Worm (Caenorhabditis elegans) whole organism, L3 larva: ENCODE measurements around the gene Y43F8B.11.
A peak's percentile ranks its signal among the peaks of the same experiment; 100 is the strongest.

Source experiments
- ZK546.5 ChIP-seq: sonication (generic microtip); optimal IDR thresholded peaks from 2 replicates; lab custom pipeline; 2017; ENCODE audit warnings: missing biosample characterization, missing genetic modification characterization
- ama-1 ChIP-seq: fragments of 150-350 bp; optimal IDR thresholded peaks from 2 replicates; lab custom pipeline; 2018
- ceh-82 ChIP-seq: fragments of 150-350 bp; optimal IDR thresholded peaks from 2 replicates; lab custom pipeline; 2014; ENCODE audit warnings: missing biosample characterization, missing genetic modification characterization
- egl-5 ChIP-seq: fragments of 150-350 bp; optimal IDR thresholded peaks from 2 replicates; lab custom pipeline; 2017; ENCODE audit warnings: missing biosample characterization, missing genetic modification reagents, missing genetic modification characterization, inconsistent platforms
- elt-2 ChIP-seq: sonication (generic microtip); optimal IDR thresholded peaks from 2 replicates; lab custom pipeline; 2016; ENCODE audit warnings: missing genetic modification reagents, mild to moderate bottlenecking, missing genetic modification characterization, missing compliant biosample characterization
- elt-3 ChIP-seq, 3 experiments: fragments of 150-350 bp in 1 of 3; sonication (generic microtip) in 2 of 3; optimal IDR thresholded peaks; 2 replicates in 2 of 3; 4 replicates in 1 of 3; lab custom pipeline; 2014 to 2017; ENCODE audit warnings: missing biosample characterization in 3 of 3, missing genetic modification characterization in 3 of 3
- eor-1 ChIP-seq, 2 experiments: fragments of 150-350 bp; optimal IDR thresholded peaks; 2 replicates each; lab custom pipeline; 2014 to 2018; ENCODE audit warnings: missing biosample characterization in 2 of 2, missing genetic modification characterization in 2 of 2
- fos-1 ChIP-seq: fragments of 150-350 bp; optimal IDR thresholded peaks from 2 replicates; lab custom pipeline; 2014; ENCODE audit warnings: missing biosample characterization, missing genetic modification characterization
- hmg-11 ChIP-seq: sonication (generic microtip); optimal IDR thresholded peaks from 2 replicates; lab custom pipeline; 2016; ENCODE audit warnings: missing genetic modification characterization, missing compliant biosample characterization
- jun-1 ChIP-seq: fragments of 150-350 bp; optimal IDR thresholded peaks from 2 replicates; lab custom pipeline; 2014; ENCODE audit warnings: missing biosample characterization, missing genetic modification reagents, missing genetic modification characterization
- lin-15B ChIP-seq: fragments of 150-350 bp; optimal IDR thresholded peaks from 2 replicates; lab custom pipeline; 2014; ENCODE audit warnings: missing biosample characterization, missing genetic modification characterization
- lin-39 ChIP-seq: fragments of 150-350 bp; optimal IDR thresholded peaks from 2 replicates; lab custom pipeline; 2018; ENCODE audit warnings: missing biosample characterization, missing genetic modification reagents, missing genetic modification characterization
- lsy-12 ChIP-seq: sonication (generic microtip); optimal IDR thresholded peaks from 2 replicates; lab custom pipeline; 2016; ENCODE audit warnings: mild to moderate bottlenecking, missing genetic modification characterization, missing compliant biosample characterization
- mdl-1 ChIP-seq: fragments of 150-350 bp; optimal IDR thresholded peaks from 2 replicates; lab custom pipeline; 2014; ENCODE audit warnings: missing biosample characterization, missing genetic modification characterization
- mml-1 ChIP-seq: fragments of 150-350 bp; sonication (generic microtip); optimal IDR thresholded peaks from 3 replicates; lab custom pipeline; 2014; ENCODE audit warnings: missing biosample characterization, missing genetic modification characterization
- nfya-1 ChIP-seq: sonication (generic microtip); optimal IDR thresholded peaks from 2 replicates; lab custom pipeline; 2017; ENCODE audit warnings: missing genetic modification characterization, mild to moderate bottlenecking, missing compliant biosample characterization, antibody characterized with exemption, moderate library complexity; ENCODE audit not compliant: insufficient read depth
- nhr-23 ChIP-seq: fragments of 150-350 bp; optimal IDR thresholded peaks from 2 replicates; lab custom pipeline; 2014; ENCODE audit warnings: missing biosample characterization, missing genetic modification reagents, missing genetic modification characterization
- nhr-25 ChIP-seq: sonication (generic microtip); optimal IDR thresholded peaks from 2 replicates; lab custom pipeline; 2017; ENCODE audit warnings: missing biosample characterization, missing genetic modification characterization
- nhr-28 ChIP-seq: fragments of 150-350 bp; optimal IDR thresholded peaks from 2 replicates; lab custom pipeline; 2014; ENCODE audit warnings: missing biosample characterization, missing genetic modification characterization
- nhr-43 ChIP-seq: sonication (generic microtip); optimal IDR thresholded peaks from 2 replicates; lab custom pipeline; 2016; ENCODE audit warnings: mild to moderate bottlenecking, missing genetic modification characterization, missing compliant biosample characterization; ENCODE audit not compliant: poor library complexity, severe bottlenecking
- nhr-76 ChIP-seq: fragments of 150-350 bp; sonication (generic microtip); optimal IDR thresholded peaks from 5 replicates; lab custom pipeline; 2014; ENCODE audit warnings: missing biosample characterization, missing genetic modification characterization
- pha-4 ChIP-seq: fragments of 150-350 bp; optimal IDR thresholded peaks from 2 replicates; lab custom pipeline; 2014; ENCODE audit warnings: missing biosample characterization, missing genetic modification reagents, missing genetic modification characterization
- skn-1 ChIP-seq: fragments of 150-350 bp; optimal IDR thresholded peaks from 2 replicates; lab custom pipeline; 2014; ENCODE audit warnings: missing biosample characterization, missing genetic modification characterization
- snpc-4 ChIP-seq: fragments of 150-350 bp; optimal IDR thresholded peaks from 2 replicates; lab custom pipeline; 2014; ENCODE audit warnings: missing biosample characterization, missing genetic modification characterization
- zag-1 ChIP-seq: fragments of 150-350 bp; optimal IDR thresholded peaks from 2 replicates; lab custom pipeline; 2014; ENCODE audit warnings: missing biosample characterization, missing genetic modification characterization

The Y43F8B.11 gene

DNA sequence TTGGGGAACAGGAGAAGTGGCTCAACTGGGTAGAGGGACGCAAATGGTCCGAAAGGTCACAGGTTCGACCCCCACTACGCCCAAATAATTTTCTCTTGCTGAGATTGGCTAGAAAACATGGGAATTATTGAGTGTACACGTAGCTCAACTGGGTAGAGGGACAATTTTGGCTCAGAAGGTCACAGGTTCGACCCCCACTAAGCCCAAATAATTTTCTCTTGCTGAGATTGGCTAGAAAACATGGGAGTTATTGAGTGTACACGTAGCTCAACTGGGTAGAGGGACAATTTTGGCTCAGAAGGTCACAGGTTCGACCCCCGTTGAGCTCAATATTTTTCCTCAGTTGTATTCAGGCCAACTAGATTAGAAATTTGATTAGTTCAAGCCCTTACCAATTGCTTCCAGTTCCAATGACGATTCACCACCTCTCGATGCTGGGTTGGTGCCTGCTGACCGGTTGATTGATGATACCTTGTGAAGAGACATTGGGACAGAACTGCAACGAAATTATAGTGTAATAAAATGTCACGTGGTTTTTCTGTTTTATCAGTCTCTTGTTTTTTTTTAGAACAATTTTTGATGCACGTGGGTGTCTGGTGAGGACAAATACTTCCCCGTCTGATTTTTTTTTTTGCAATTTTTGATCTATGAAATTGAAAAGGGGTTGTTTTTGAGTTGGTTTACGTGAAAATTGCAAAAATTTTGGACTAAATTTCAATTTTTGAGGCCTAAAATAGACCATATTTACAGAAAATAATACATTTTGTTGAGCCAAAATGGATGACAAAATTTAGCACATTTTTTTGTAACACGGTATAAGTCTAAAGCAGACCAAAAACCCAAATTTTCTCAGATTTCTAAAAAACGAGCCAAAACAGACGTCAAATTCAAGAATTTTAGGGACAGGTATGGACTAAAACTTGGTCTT, 51.1 kb downstream of the Y43F8B.11 start:
- TF ChIP-seq snpc-4 (tag; lab: Kevin White, UChicago): no peak
- TF ChIP-seq zag-1: no peak
- no peak for TF ChIP-seq nhr-76
- peak; percentile 59 for TF ChIP-seq nfya-1 (tag; lab: Kevin White, UChicago)
- no peak for TF ChIP-seq hmg-11 (tag; lab: Kevin White, UChicago)
- TF ChIP-seq mml-1: no peak
- TF ChIP-seq nhr-25: peak; percentile 23
- no peak for TF ChIP-seq ceh-82 (tag; lab: Kevin White, UChicago)
- peak; percentile 45 for TF ChIP-seq nhr-43 (tag; lab: Kevin White, UChicago)
- TF ChIP-seq eor-1 (tag; optimal IDR thresholded peaks at IDR 0.05; lab: Kevin White, UChicago): no peak
- TF ChIP-seq jun-1: no peak
- no peak for TF ChIP-seq lin-15B (tag; lab: Kevin White, UChicago)
- no peak for TF ChIP-seq egl-5
- peak; percentile 51 for TF ChIP-seq lin-39
- no peak for TF ChIP-seq fos-1
- TF ChIP-seq nhr-23 (tag; lab: Kevin White, UChicago): no peak
- TF ChIP-seq nhr-28 (tag; lab: Kevin White, UChicago): no peak
- peak; percentile 59 for TF ChIP-seq ama-1 (lab: Kevin White, UChicago)
- no peak for TF ChIP-seq mdl-1 (tag; lab: Kevin White, UChicago)
- TF ChIP-seq elt-2 (tag; lab: Kevin White, UChicago): peak; percentile 17
- no peak for TF ChIP-seq elt-3 (tag; optimal IDR thresholded peaks at IDR 0.05; lab: Kevin White, UChicago)
- no peak for TF ChIP-seq pha-4
- TF ChIP-seq skn-1 (tag; lab: Kevin White, UChicago): no peak
- no peak for TF ChIP-seq lsy-12 (tag; lab: Kevin White, UChicago)
- TF ChIP-seq ZK546.5 (tag; lab: Kevin White, UChicago): no peak
